Fruit fly (Drosophila melanogaster) whole organism, embryonic: ENCODE measurements around the gene Klp10A.
A peak's percentile ranks its signal among the peaks of the same experiment; 100 is the strongest.

Experiments
- Bteb2 ChIP-seq: fragments of 200-800 bp; sonication (Bioruptor generic); optimal IDR thresholded peaks from 2 replicates; lab custom pipeline; 2016; ENCODE audit warnings: missing biosample characterization, missing genetic modification characterization
- CG4854 ChIP-seq: fragments of 200-800 bp; sonication (Bioruptor generic); optimal IDR thresholded peaks from 2 replicates; lab custom pipeline; 2016; ENCODE audit warnings: missing biosample characterization, missing genetic modification characterization, inconsistent platforms
- CG7357 ChIP-seq: fragments of 200-800 bp; sonication (Bioruptor generic); IDR thresholded peaks from 3 replicates; pipeline ENCODE4 v1.3.6; 2022; ENCODE audit warnings: missing biosample characterization, missing genetic modification characterization
- Dll ChIP-seq: fragments of 200-800 bp; sonication (Bioruptor generic); IDR thresholded peaks from 4 replicates; pipeline ENCODE4 v1.3.6; 2022; ENCODE audit warnings: missing biosample characterization, missing genetic modification characterization; ENCODE audit not compliant: partially characterized antibody
- Hr39 ChIP-seq: fragments of >200 bp; optimal IDR thresholded peaks from 2 replicates; lab custom pipeline; 2017
- gsb-n ChIP-seq: fragments of 200-800 bp; sonication (Bioruptor generic); optimal IDR thresholded peaks from 3 replicates; lab custom pipeline; 2018; ENCODE audit warnings: missing biosample characterization, mild to moderate bottlenecking, missing genetic modification characterization
- slbo ChIP-seq: fragments of 200-800 bp; sonication (Bioruptor generic); IDR thresholded peaks from 2 replicates; pipeline ENCODE4 v1.3.6; 2022; ENCODE audit warnings: missing biosample characterization, missing genetic modification characterization

DNA sequence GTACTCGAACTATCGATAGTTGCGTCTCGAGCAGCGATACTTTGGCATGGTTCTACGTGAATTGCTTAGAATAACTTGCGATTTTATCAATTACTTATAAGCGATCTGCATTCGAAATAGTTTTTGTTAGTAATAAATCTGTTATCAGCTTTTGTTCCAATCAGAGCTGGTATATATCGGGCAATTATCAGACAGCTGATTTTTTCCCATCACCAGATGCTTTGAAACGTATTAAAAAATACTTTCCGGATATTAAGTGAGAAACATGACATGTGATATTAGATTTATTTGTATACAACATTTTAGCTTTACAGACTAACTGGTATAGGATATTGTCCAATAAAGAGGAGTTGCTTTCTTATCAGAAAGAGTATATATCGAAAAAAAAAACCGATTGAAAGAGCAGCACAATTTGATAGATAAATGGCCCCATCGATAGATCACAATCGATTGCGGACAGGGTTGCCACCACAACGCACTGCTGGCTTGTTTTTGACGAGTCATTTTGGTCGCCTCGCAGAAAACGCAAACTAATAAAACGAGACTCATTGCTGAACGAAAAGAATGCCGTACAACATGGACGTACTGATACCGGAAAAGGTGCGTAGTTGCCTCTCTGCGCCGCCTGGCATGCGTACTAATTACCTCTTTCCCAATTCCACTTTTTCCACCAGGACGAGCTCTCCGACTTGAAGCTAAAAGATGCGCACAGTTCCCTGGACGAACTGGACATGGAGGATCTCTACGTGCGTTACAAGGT is 12.0 kb downstream of the Klp10A start, which contains the start of gene Rpt3:
- no peak for TF ChIP-seq Bteb2 (GFP tag; lab: Kevin White, UChicago)
- peak; percentile 86 for TF ChIP-seq Dll (GFP tag; lab: Robert Waterston, UW)
- TF ChIP-seq gsb-n (tag; lab: Kevin White, UChicago): no peak
- peak; percentile 34; the same call in 1 of the 2 replicates for TF ChIP-seq slbo
- no peak for TF ChIP-seq Hr39 (lab: Kevin White, UChicago)
- no peak for TF ChIP-seq CG4854 (GFP tag; lab: Kevin White, UChicago)
- TF ChIP-seq CG7357 (GFP tag; lab: Robert Waterston, UW): no peak
